Worm (Caenorhabditis elegans) whole organism, L4/young adult: ENCODE measurements around the gene wht-4.

Source experiments
- W03F9.2 ChIP-seq: fragments of 150-350 bp; optimal IDR thresholded peaks from 2 replicates; lab custom pipeline; 2014; ENCODE audit warnings: missing biosample characterization, missing genetic modification characterization
- dao-5 ChIP-seq: sonication (generic microtip); optimal IDR thresholded peaks from 2 replicates; lab custom pipeline; 2016; ENCODE audit warnings: missing genotype, missing genetic modification characterization, moderate library complexity, missing compliant biosample characterization

DNA sequence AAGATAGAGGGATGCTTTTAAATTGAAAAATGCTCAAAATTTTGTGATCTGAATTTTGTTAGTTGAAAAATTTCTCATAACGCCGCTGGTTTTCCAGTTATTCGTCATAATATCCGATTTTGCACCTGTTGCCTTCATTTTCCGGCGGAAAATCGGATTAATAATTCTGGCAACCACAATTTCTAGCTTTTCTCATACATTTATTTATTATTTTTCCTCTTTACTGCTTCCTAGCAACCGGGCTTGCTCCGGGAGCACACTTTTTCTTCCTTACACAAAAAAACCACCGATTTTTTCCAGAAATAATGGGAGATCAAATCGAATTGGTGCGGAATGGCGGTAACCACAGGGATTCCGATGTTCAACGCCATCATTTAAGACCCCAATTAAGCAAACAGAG lies 11.4 kb upstream of the wht-4 start, which contains the start of gene F02E11.7:
- TF ChIP-seq dao-5 (tag; lab: Kevin White, UChicago): no peak
- TF ChIP-seq W03F9.2: no peak
